Worm (Caenorhabditis elegans): ENCODE data around the gene Y39F10C.3.

Y39F10C.3 gene

ce11 chrII:691550-691949 is 17.3 kb downstream of the Y39F10C.3 start, which contains the start of gene T02H6.3:
Gene T02H6.3 (plus strand): TSS chrII:691850.
- TF ChIP-seq B0310.2 (tag; optimal IDR thresholded peaks at IDR 0.05) (no peak), tra-4 (tag; optimal IDR thresholded peaks at IDR 0.05) (no peak), tbx-37 (GFP tag; conservative IDR thresholded peaks at IDR 0.05) (no peak), ceh-36 (tag; optimal IDR thresholded peaks at IDR 0.05) (no peak)

- 0 out of 2 replicates have a peak, but pooled peaks have one; percentile 27 for TF ChIP-seq tbx-11 (GFP tag; IDR thresholded peaks at IDR 0.05)
- TF ChIP-seq tbx-37 (GFP tag; conservative IDR thresholded peaks at IDR 0.05) = peak; percentile 53; the same call in 1 of the 2 replicates
- peak; percentile 70; the same call in 1 of the 2 replicates for TF ChIP-seq scrt-1 (GFP tag; IDR thresholded peaks at IDR 0.05)
Measured at ce11 chrII:695079-695478, 20.9 kb downstream of the Y39F10C.3 start.

ce11 chrII:696776-697532 is 22.7 kb downstream of the Y39F10C.3 start:
- TF ChIP-seq scrt-1 (GFP tag; IDR thresholded peaks at IDR 0.05) (peak; percentile 76; the same call in 1 of the 2 replicates), tbx-37 (GFP tag; conservative IDR thresholded peaks at IDR 0.05) (peak; percentile 57), flt-1 (GFP tag; IDR thresholded peaks at IDR 0.05) (peak; percentile 64; the same call in 1 of the 2 replicates)

- TF ChIP-seq sea-1 (GFP tag; conservative IDR thresholded peaks at IDR 0.05) = peak; percentile 46; the same call in 1 of the 2 replicates
- peak; percentile 53; the same call in 1 of the 2 replicates for TF ChIP-seq scrt-1 (GFP tag; IDR thresholded peaks at IDR 0.05)
- peak; percentile 56; the same call in 1 of the 2 replicates for TF ChIP-seq tbx-11 (GFP tag; IDR thresholded peaks at IDR 0.05)
Measured at ce11 chrII:698453-698852, 24.2 kb downstream of the Y39F10C.3 start.

DNA sequence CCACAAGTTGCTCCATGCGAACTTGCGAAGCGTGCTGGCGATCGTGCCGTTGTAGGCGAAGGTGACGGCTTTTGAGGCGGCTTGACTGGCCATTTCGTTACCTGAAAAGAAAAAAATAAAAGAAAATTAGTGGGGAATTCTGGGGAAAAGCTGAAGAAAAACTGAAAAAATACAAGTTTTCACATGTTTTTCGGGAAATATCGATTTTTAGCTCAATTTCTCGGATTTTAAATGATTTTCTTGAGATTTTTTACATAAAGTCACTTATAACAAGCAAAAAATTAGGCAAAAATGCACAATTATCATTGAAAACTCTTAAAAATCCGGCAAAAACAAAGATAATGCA is 26.8 kb downstream of the Y39F10C.3 start, which contains the start of gene T02H6.11:
Gene T02H6.11 (minus strand): TSS at position 101 of the 346 bp plus-strand sequence.
- TF ChIP-seq tra-4 (tag; optimal IDR thresholded peaks at IDR 0.05) (no peak), hmbx-1 (tag; optimal IDR thresholded peaks at IDR 0.05) (no peak), hnd-1 (tag; optimal IDR thresholded peaks at IDR 0.05) (no peak), flt-1 (GFP tag; IDR thresholded peaks at IDR 0.05) (no peak), pes-1 (GFP tag; IDR thresholded peaks at IDR 0.05) (no peak), F13C5.2 (tag; optimal IDR thresholded peaks at IDR 0.05) (no peak), sea-1 (GFP tag; conservative IDR thresholded peaks at IDR 0.05) (no peak), tbx-37 (GFP tag; conservative IDR thresholded peaks at IDR 0.05) (no peak), aly-1 (tag; optimal IDR thresholded peaks at IDR 0.05) (no peak), B0310.2 (tag; optimal IDR thresholded peaks at IDR 0.05) (no peak), scrt-1 (GFP tag; IDR thresholded peaks at IDR 0.05) (no peak), hmg-4 (GFP tag; optimal IDR thresholded peaks at IDR 0.05) (no peak), ceh-36 (tag; optimal IDR thresholded peaks at IDR 0.05) (no peak), tbx-11 (GFP tag; IDR thresholded peaks at IDR 0.05) (no peak), ceh-13 (GFP tag; optimal IDR thresholded peaks at IDR 0.05) (no peak)

DNA sequence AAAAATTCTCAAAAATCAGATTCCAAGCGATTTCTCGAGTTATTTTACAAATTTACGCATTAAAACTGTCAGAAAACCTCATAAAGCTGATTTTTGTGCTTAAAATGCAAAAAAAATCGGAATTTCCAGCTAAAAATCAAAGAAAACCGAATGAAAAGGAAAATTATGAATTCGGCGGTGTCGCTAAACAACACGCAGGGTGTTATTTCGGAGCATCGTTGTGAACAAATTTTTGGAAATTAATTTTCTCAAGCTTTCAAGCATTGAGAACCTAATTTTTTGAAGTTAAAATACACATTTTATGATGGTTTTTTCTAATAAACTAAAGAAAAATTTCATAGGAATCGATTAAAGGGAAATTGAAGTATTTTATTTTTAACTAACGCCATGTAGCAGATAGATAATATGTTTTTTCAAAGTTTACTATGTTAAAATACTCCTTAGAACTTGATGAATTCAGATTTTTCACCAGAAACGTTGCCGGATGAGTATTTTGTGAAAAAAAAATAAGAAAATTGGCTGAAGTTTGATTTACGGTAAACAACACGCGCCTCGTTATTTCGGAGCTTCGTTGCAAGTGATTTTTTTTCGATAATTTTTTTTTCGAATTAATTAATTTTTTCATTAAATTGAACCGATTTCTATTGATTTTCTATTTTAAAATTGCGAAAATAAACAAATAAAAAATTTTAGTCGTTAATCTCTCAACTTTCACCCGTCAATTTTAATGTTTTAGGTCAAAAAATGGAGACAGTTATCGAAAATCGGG is 27.3 kb downstream of the Y39F10C.3 start, which contains the start of gene thoc-1:
Gene thoc-1 (plus strand): TSS at position 737 of the 769 bp plus-strand sequence.
- TF ChIP-seq hmbx-1 (tag; optimal IDR thresholded peaks at IDR 0.05) (no peak), ceh-36 (tag; optimal IDR thresholded peaks at IDR 0.05) (no peak), tra-4 (tag; optimal IDR thresholded peaks at IDR 0.05) (no peak), aly-1 (tag; optimal IDR thresholded peaks at IDR 0.05) (no peak), ama-1 (optimal IDR thresholded peaks at IDR 0.05) (no peak), sea-1 (GFP tag; conservative IDR thresholded peaks at IDR 0.05) (no peak), ets-7 (tag; optimal IDR thresholded peaks at IDR 0.05) (no peak), F13C5.2 (tag; optimal IDR thresholded peaks at IDR 0.05) (no peak), pes-1 (GFP tag; IDR thresholded peaks at IDR 0.05) (no peak)

DNA sequence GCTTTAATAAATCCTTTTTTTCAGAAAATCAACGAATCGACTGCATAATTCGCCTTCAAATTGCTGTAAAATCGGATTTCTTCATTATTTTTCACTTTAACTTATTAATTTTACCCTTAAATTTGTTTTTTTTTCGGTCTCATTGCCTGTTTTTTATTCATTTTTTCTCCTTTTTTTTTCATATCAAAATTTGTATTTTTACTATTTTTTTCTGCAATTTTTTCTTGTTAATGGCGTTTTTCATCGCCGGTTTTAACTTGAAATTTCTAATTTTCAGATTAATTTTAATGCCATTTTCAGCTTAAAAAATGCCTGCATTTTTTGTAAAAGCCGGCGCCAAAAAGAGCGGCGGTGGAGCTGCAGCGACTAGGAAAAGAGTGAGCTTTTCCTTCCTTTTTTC is 34.9 kb downstream of the Y39F10C.3 start, which contains the start of gene T02H6.1:
Gene T02H6.1 (plus strand): TSS at position 301 of the 400 bp plus-strand sequence.
- TF ChIP-seq hnd-1 (tag; optimal IDR thresholded peaks at IDR 0.05) (no peak), pes-1 (GFP tag; IDR thresholded peaks at IDR 0.05) (no peak), sea-1 (GFP tag; conservative IDR thresholded peaks at IDR 0.05) (no peak), tbx-37 (GFP tag; conservative IDR thresholded peaks at IDR 0.05) (no peak), tbx-11 (GFP tag; IDR thresholded peaks at IDR 0.05) (no peak), ceh-36 (tag; optimal IDR thresholded peaks at IDR 0.05) (no peak), hmbx-1 (tag; optimal IDR thresholded peaks at IDR 0.05) (no peak), B0310.2 (tag; optimal IDR thresholded peaks at IDR 0.05) (no peak)

- TF ChIP-seq scrt-1 (GFP tag; IDR thresholded peaks at IDR 0.05) = no peak
- TF ChIP-seq ceh-36 (tag; optimal IDR thresholded peaks at IDR 0.05) = no peak
- no peak for TF ChIP-seq F13C5.2 (tag; optimal IDR thresholded peaks at IDR 0.05)
- TF ChIP-seq hnd-1 (tag; optimal IDR thresholded peaks at IDR 0.05) = no peak
- no peak for TF ChIP-seq flt-1 (GFP tag; IDR thresholded peaks at IDR 0.05)
- no peak for TF ChIP-seq tbx-11 (GFP tag; IDR thresholded peaks at IDR 0.05)
- no peak for TF ChIP-seq ama-1 (optimal IDR thresholded peaks at IDR 0.05)
Measured at ce11 chrII:721931-722330, 47.7 kb downstream of the Y39F10C.3 start.

Data from whole organism, early embryonic.